Worm (Caenorhabditis elegans) whole organism, L1 larva: Measurements from ENCODE around the gene maoc-1.

Experiments
- F16B12.6 ChIP-seq: fragments of 150-350 bp; optimal IDR thresholded peaks from 2 replicates; lab custom pipeline; 2014; ENCODE audit warnings: missing biosample characterization, missing genetic modification characterization
- Y116A8C.19 ChIP-seq: sonication (generic microtip); optimal IDR thresholded peaks from 2 replicates; lab custom pipeline; 2016; ENCODE audit warnings: missing compliant biosample characterization, missing genetic modification characterization, borderline replicate concordance
- aha-1 ChIP-seq: fragments of 150-350 bp; optimal IDR thresholded peaks from 2 replicates; lab custom pipeline; 2014; ENCODE audit warnings: missing biosample characterization, missing genetic modification characterization
- alr-1 ChIP-seq: fragments of 200-800 bp; sonication (Bioruptor generic); optimal IDR thresholded peaks from 2 replicates; lab custom pipeline; 2018; ENCODE audit warnings: borderline replicate concordance, mild to moderate bottlenecking, missing genetic modification characterization, missing compliant biosample characterization
- blmp-1 ChIP-seq: fragments of 150-350 bp; optimal IDR thresholded peaks from 2 replicates; lab custom pipeline; 2014; ENCODE audit warnings: missing biosample characterization, missing genetic modification characterization
- ceh-63 ChIP-seq: fragments of 200-800 bp; sonication (Bioruptor generic); optimal IDR thresholded peaks from 2 replicates; lab custom pipeline; 2018; ENCODE audit warnings: mild to moderate bottlenecking, missing genetic modification characterization, missing compliant biosample characterization
- ceh-82 ChIP-seq, 3 experiments: fragments of 150-350 bp in 1 of 3; sonication (generic microtip) in 2 of 3; optimal IDR thresholded peaks; 2 replicates each; lab custom pipeline; 2014 to 2017; ENCODE audit warnings: missing biosample characterization in 3 of 3, missing genetic modification characterization in 3 of 3
- dpl-1 ChIP-seq, 3 experiments: fragments of 150-350 bp in 2 of 3; sonication (generic microtip) in 1 of 3; optimal IDR thresholded peaks; 2 replicates each; lab custom pipeline; 2014 to 2017; ENCODE audit warnings: missing biosample characterization in 3 of 3, missing genetic modification characterization in 3 of 3, missing genetic modification reagents in 3 of 3
- dsc-1 ChIP-seq: sonication (generic microtip); optimal IDR thresholded peaks from 2 replicates; lab custom pipeline; 2016; ENCODE audit warnings: mild to moderate bottlenecking, missing genetic modification characterization, missing compliant biosample characterization
- efl-1 ChIP-seq, 4 experiments: fragments of 150-350 bp; optimal IDR thresholded peaks in 3 of 4; peaks in 1 of 4; 1 replicate in 1 of 4; 2 replicates in 3 of 4; lab custom pipeline; 2014; ENCODE audit warnings: missing biosample characterization in 2 of 4, missing genetic modification characterization in 2 of 4, missing genetic modification reagents in 2 of 4
- egl-13 ChIP-seq: sonication (generic microtip); optimal IDR thresholded peaks from 2 replicates; lab custom pipeline; 2016; ENCODE audit warnings: missing genotype, missing genetic modification reagents, missing genetic modification characterization, missing compliant biosample characterization
- elt-2 ChIP-seq: sonication (generic microtip); optimal IDR thresholded peaks from 2 replicates; lab custom pipeline; 2016; ENCODE audit warnings: missing genetic modification characterization, mild to moderate bottlenecking, inconsistent platforms, missing compliant biosample characterization, missing genetic modification reagents
- elt-3 ChIP-seq, 6 experiments: fragments of 150-350 bp in 1 of 6; sonication (generic microtip); optimal IDR thresholded peaks; 2 replicates each; lab custom pipeline; 2017 to 2018; ENCODE audit warnings: missing biosample characterization in 6 of 6, missing genetic modification characterization in 6 of 6, inconsistent platforms in 1 of 6
- ets-5 ChIP-seq: fragments of 200-800 bp; sonication (Bioruptor generic); IDR thresholded peaks from 2 replicates; pipeline ENCODE4 v1.3.6; 2022; ENCODE audit warnings: missing genetic modification characterization, missing compliant biosample characterization
- fkh-4 ChIP-seq: sonication (generic microtip); optimal IDR thresholded peaks from 2 replicates; lab custom pipeline; 2016; ENCODE audit warnings: missing compliant biosample characterization, missing genetic modification characterization, borderline replicate concordance
- grh-1 ChIP-seq: fragments of 200-800 bp; sonication (Bioruptor generic); IDR thresholded peaks from 2 replicates; pipeline ENCODE4 v1.3.6; 2022; ENCODE audit warnings: missing genetic modification reagents, missing genetic modification characterization, missing compliant biosample characterization
- hpl-2 ChIP-seq: fragments of 150-350 bp; optimal IDR thresholded peaks from 2 replicates; lab custom pipeline; 2014; ENCODE audit warnings: missing biosample characterization, missing genetic modification reagents, missing genetic modification characterization
- irx-1 ChIP-seq: sonication (generic microtip); optimal IDR thresholded peaks from 2 replicates; lab custom pipeline; 2016; ENCODE audit warnings: missing genetic modification characterization, missing compliant biosample characterization
- lin-14 ChIP-seq: fragments of 200-800 bp; sonication (Bioruptor generic); optimal IDR thresholded peaks from 2 replicates; lab custom pipeline; 2018; ENCODE audit warnings: mild to moderate bottlenecking, missing genetic modification characterization, moderate library complexity, missing compliant biosample characterization
- lin-15B ChIP-seq: fragments of 150-350 bp; sonication (generic microtip); optimal IDR thresholded peaks from 3 replicates; lab custom pipeline; 2014; ENCODE audit warnings: missing biosample characterization, missing genetic modification characterization
- lin-35 ChIP-seq, 2 experiments: fragments of 150-350 bp; optimal IDR thresholded peaks; 2 replicates each; lab custom pipeline; 2014; ENCODE audit warnings: missing biosample characterization in 2 of 2, missing genetic modification characterization in 2 of 2, missing genetic modification reagents in 2 of 2
- lin-39 ChIP-seq: fragments of 150-350 bp; optimal IDR thresholded peaks from 2 replicates; lab custom pipeline; 2014; ENCODE audit warnings: missing biosample characterization, missing genetic modification reagents, missing genetic modification characterization
- lir-3 ChIP-seq: sonication (generic microtip); optimal IDR thresholded peaks from 2 replicates; lab custom pipeline; 2016; ENCODE audit warnings: mild to moderate bottlenecking, missing genetic modification characterization, moderate library complexity, missing compliant biosample characterization; ENCODE audit not compliant: poor library complexity
- lsy-2 ChIP-seq, 2 experiments: fragments of 150-350 bp; optimal IDR thresholded peaks; 2 replicates each; lab custom pipeline; 2014; ENCODE audit warnings: missing biosample characterization in 2 of 2, missing genetic modification characterization in 2 of 2
- mef-2 ChIP-seq: fragments of 150-350 bp; optimal IDR thresholded peaks from 2 replicates; lab custom pipeline; 2014; ENCODE audit warnings: missing biosample characterization, missing genetic modification characterization
- mep-1 ChIP-seq: fragments of 150-350 bp; optimal IDR thresholded peaks from 2 replicates; lab custom pipeline; 2014; ENCODE audit warnings: missing biosample characterization, missing genetic modification characterization
- nhr-11 ChIP-seq: fragments of 150-350 bp; optimal IDR thresholded peaks from 2 replicates; lab custom pipeline; 2014; ENCODE audit warnings: missing biosample characterization, missing genetic modification characterization
- nhr-19 ChIP-seq: fragments of 200-800 bp; sonication (Bioruptor generic); conservative IDR thresholded peaks from 2 replicates; pipeline ENCODE4 v1.3.6; 2022; ENCODE audit warnings: missing genetic modification characterization, missing compliant biosample characterization
- nhr-20 ChIP-seq: sonication (generic microtip); optimal IDR thresholded peaks from 2 replicates; lab custom pipeline; 2016; ENCODE audit warnings: mild to moderate bottlenecking, missing genetic modification characterization, missing compliant biosample characterization
- nhr-28 ChIP-seq: fragments of 150-350 bp; optimal IDR thresholded peaks from 2 replicates; lab custom pipeline; 2014; ENCODE audit warnings: missing biosample characterization, missing genetic modification characterization
- nhr-47 ChIP-seq: sonication (generic microtip); optimal IDR thresholded peaks from 2 replicates; lab custom pipeline; 2016; ENCODE audit warnings: mild to moderate bottlenecking, missing genetic modification characterization, moderate library complexity, missing compliant biosample characterization
- nhr-71 ChIP-seq: sonication (generic microtip); optimal IDR thresholded peaks from 2 replicates; lab custom pipeline; 2016; ENCODE audit warnings: mild to moderate bottlenecking, missing genetic modification characterization, moderate library complexity, missing compliant biosample characterization
- nhr-76 ChIP-seq: sonication (generic microtip); optimal IDR thresholded peaks from 2 replicates; lab custom pipeline; 2017; ENCODE audit warnings: missing biosample characterization, missing genetic modification characterization
- nhr-85 ChIP-seq: sonication (generic microtip); peaks from one replicate; lab custom pipeline; 2016; ENCODE audit warnings: missing genetic modification characterization, inconsistent platforms, missing compliant biosample characterization
- snpc-4 ChIP-seq: fragments of 150-350 bp; optimal IDR thresholded peaks from 2 replicates; lab custom pipeline; 2014; ENCODE audit warnings: missing biosample characterization, missing genetic modification characterization
- snu-23 ChIP-seq: sonication (generic microtip); optimal IDR thresholded peaks from 2 replicates; lab custom pipeline; 2016; ENCODE audit warnings: missing genetic modification characterization, missing compliant biosample characterization
- swsn-7 ChIP-seq: sonication (generic microtip); optimal IDR thresholded peaks from 2 replicates; lab custom pipeline; 2016; ENCODE audit warnings: missing genetic modification characterization, missing compliant biosample characterization
- tlp-1 ChIP-seq: fragments of 150-350 bp; optimal IDR thresholded peaks from 2 replicates; lab custom pipeline; 2014; ENCODE audit warnings: missing biosample characterization, missing genetic modification characterization
- unc-30 ChIP-seq: sonication (generic microtip); optimal IDR thresholded peaks from 2 replicates; lab custom pipeline; 2017; ENCODE audit warnings: missing biosample characterization, missing genetic modification characterization
- unc-62 ChIP-seq: fragments of 150-350 bp; optimal IDR thresholded peaks from 2 replicates; lab custom pipeline; 2014; ENCODE audit warnings: missing biosample characterization, missing genetic modification reagents, missing genetic modification characterization
- unc-86 ChIP-seq: sonication (generic microtip); optimal IDR thresholded peaks from 2 replicates; lab custom pipeline; 2016; ENCODE audit warnings: missing genetic modification characterization, missing compliant biosample characterization
- unc-98 ChIP-seq: fragments of 200-800 bp; sonication (Bioruptor generic); IDR thresholded peaks from 2 replicates; pipeline ENCODE4 v1.3.6; 2022; ENCODE audit warnings: missing genetic modification characterization, missing compliant biosample characterization
- xbp-1 ChIP-seq: sonication (generic microtip); optimal IDR thresholded peaks from 2 replicates; lab custom pipeline; 2016; ENCODE audit warnings: missing genetic modification characterization, missing compliant biosample characterization
- zag-1 ChIP-seq: fragments of 150-350 bp; optimal IDR thresholded peaks from 2 replicates; lab custom pipeline; 2014; ENCODE audit warnings: missing biosample characterization, missing genetic modification characterization
- ztf-11 ChIP-seq, 2 experiments: sonication (generic microtip); optimal IDR thresholded peaks; 2 replicates each; lab custom pipeline; 2016 to 2017; ENCODE audit warnings: missing genetic modification characterization in 2 of 2, missing biosample characterization in 1 of 2, missing compliant biosample characterization in 1 of 2

maoc-1 gene

DNA sequence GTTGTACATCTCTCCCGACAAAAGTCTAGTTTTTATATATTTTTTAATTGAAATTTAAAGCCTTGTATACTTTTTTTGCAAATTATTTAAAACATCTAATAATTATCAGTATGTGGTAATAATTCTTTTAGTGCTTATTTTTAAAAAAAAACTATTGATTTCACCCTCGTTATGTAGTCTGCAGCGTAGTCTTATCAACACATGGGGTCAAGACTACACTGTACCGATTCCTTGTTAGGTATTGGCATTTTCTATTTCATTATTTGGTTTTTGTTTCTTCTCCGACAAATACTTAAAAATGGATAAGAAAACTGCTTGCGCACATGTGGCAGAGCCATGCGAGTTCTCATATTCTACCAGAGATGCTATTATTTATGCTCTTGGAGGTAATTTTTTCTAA lies at the start of gene maoc-1:
maoc-1 (plus strand) TSS at position 237 of the 400 bp plus-strand sequence.
- TF ChIP-seq tlp-1 (tag; lab: Kevin White, UChicago): no peak
- no peak for TF ChIP-seq grh-1 (GFP tag; lab: Robert Waterston, UW)
- no peak for TF ChIP-seq unc-30 (tag; lab: Kevin White, UChicago)
- no peak for TF ChIP-seq nhr-11 (tag; lab: Kevin White, UChicago)
- no peak for TF ChIP-seq alr-1 (tag; lab: Kevin White, UChicago)
- TF ChIP-seq nhr-47 (tag; lab: Kevin White, UChicago): no peak
- TF ChIP-seq lir-3 (tag; lab: Kevin White, UChicago): no peak
- TF ChIP-seq Y116A8C.19 (tag; lab: Kevin White, UChicago): no peak
- no peak for TF ChIP-seq unc-86 (tag; lab: Kevin White, UChicago)
- peak; percentile 6 for TF ChIP-seq elt-2 (tag; lab: Kevin White, UChicago)
- no peak for TF ChIP-seq ceh-82 (tag; optimal IDR thresholded peaks at IDR 0.05; lab: Kevin White, UChicago)
- TF ChIP-seq unc-98 (GFP tag; lab: Robert Waterston, UW): no peak
- no peak for TF ChIP-seq aha-1
- TF ChIP-seq elt-3 (tag; optimal IDR thresholded peaks at IDR 0.05; lab: Kevin White, UChicago): no peak
- TF ChIP-seq xbp-1 (tag; lab: Kevin White, UChicago): no peak
- peak in 1 of 2 experiments; percentile 18 for TF ChIP-seq lin-35 (GFP tag; optimal IDR thresholded peaks at IDR 0.05; lab: Kevin White, UChicago)
- TF ChIP-seq nhr-85 (tag; lab: Kevin White, UChicago): no peak
- peak; percentile 5 for TF ChIP-seq blmp-1 (tag; lab: Kevin White, UChicago)
- TF ChIP-seq nhr-20: peak; percentile 36

DNA sequence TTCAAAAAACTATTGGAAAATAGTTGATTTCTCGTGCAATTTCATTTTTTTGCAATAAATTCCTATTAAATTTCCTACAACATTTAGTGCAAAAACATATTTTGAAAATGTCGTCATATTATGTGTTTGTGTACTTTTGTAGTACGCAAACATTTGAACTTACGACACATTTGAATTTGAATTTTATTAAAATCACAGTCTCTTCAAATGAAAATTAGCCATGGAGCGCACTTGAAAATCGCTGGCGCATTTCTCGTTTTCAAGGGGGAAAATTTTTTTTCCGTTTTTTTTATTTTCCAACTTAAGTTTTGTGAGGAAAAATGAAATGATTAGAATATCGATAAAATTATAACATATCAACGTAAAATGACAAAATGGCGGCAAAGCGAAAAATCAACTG lies 48.5 kb upstream of the maoc-1 start:
- no peak for TF ChIP-seq aha-1
- peak; percentile 14 for TF ChIP-seq snpc-4 (tag; lab: Kevin White, UChicago)
- TF ChIP-seq ztf-11 (tag; optimal IDR thresholded peaks at IDR 0.05; lab: Kevin White, UChicago): no peak
- TF ChIP-seq irx-1 (tag; lab: Kevin White, UChicago): peak; percentile 11
- no peak for TF ChIP-seq lin-39 (tag; lab: Kevin White, UChicago)
- TF ChIP-seq lsy-2 (tag; optimal IDR thresholded peaks at IDR 0.05; lab: Kevin White, UChicago): peak; percentile 75 to 86
- no peak for TF ChIP-seq elt-2 (tag; lab: Kevin White, UChicago)
- peak; percentile 5 for TF ChIP-seq lin-15B (tag; lab: Kevin White, UChicago)
- TF ChIP-seq lir-3 (tag; lab: Kevin White, UChicago): no peak
- TF ChIP-seq dpl-1 (GFP tag; optimal IDR thresholded peaks at IDR 0.05; lab: Kevin White, UChicago): peak; percentile 42 to 67 (median 65)
- TF ChIP-seq unc-86 (tag; lab: Kevin White, UChicago): no peak
- no peak for TF ChIP-seq ets-5 (GFP tag; lab: Robert Waterston, UW)
- no peak for TF ChIP-seq zag-1 (tag; lab: Kevin White, UChicago)
- TF ChIP-seq mep-1: peak; percentile 22
- peak; percentile 56 for TF ChIP-seq nhr-20
- peak; percentile 63 for TF ChIP-seq nhr-71 (tag; lab: Kevin White, UChicago)
- TF ChIP-seq tlp-1 (tag; lab: Kevin White, UChicago): no peak
- no peak for TF ChIP-seq mef-2 (tag; lab: Kevin White, UChicago)
- no peak for TF ChIP-seq blmp-1 (tag; lab: Kevin White, UChicago)
- peak; percentile 51 for TF ChIP-seq dsc-1 (tag; lab: Kevin White, UChicago)
- TF ChIP-seq fkh-4 (tag; lab: Kevin White, UChicago): no peak
- no peak for TF ChIP-seq Y116A8C.19 (tag; lab: Kevin White, UChicago)
- peak; percentile 19 for TF ChIP-seq xbp-1 (tag; lab: Kevin White, UChicago)
- peak; percentile 55 for TF ChIP-seq nhr-47 (tag; lab: Kevin White, UChicago)
- TF ChIP-seq hpl-2: peak; percentile 82
- TF ChIP-seq nhr-19 (GFP tag; lab: Robert Waterston, UW): peak; percentile 30; the same call in 1 of the 2 replicates
- peak in 1 of 2 experiments; percentile 82 for TF ChIP-seq lin-35 (GFP tag; optimal IDR thresholded peaks at IDR 0.05; lab: Kevin White, UChicago)
- peak; percentile 50 for TF ChIP-seq lin-14 (GFP tag; lab: Kevin White, UChicago)
- TF ChIP-seq nhr-28: no peak
- peak; percentile 48 for TF ChIP-seq snu-23 (GFP tag; lab: Kevin White, UChicago)
- no peak for TF ChIP-seq unc-62 (GFP tag; lab: Kevin White, UChicago)
- peak; percentile 74 to 93 for TF ChIP-seq efl-1 (optimal IDR thresholded peaks at IDR 0.05; lab: Kevin White, UChicago)
- TF ChIP-seq efl-1 (GFP tag; optimal IDR thresholded peaks at IDR 0.05 in 1 of 2; lab: Kevin White, UChicago): peak; percentile 75 to 93
- no peak for TF ChIP-seq ceh-63 (GFP tag; lab: Kevin White, UChicago)
- no peak; the same call in 1 of the 2 replicates for TF ChIP-seq grh-1 (GFP tag; lab: Robert Waterston, UW)
- TF ChIP-seq nhr-76 (tag; lab: Kevin White, UChicago): no peak
- TF ChIP-seq egl-13 (tag; lab: Kevin White, UChicago): peak; percentile 5
- peak; percentile 67 for TF ChIP-seq nhr-85 (tag; lab: Kevin White, UChicago)
- TF ChIP-seq F16B12.6 (tag; lab: Kevin White, UChicago): peak; percentile 62
- peak; percentile 23 for TF ChIP-seq swsn-7 (tag; lab: Kevin White, UChicago)
